Fruit fly (Drosophila melanogaster) whole organism: ENCODE data around the gene Dredd.

ENCODE experiments used
- CG8478 ChIP-seq: fragments of >200 bp; optimal IDR thresholded peaks from 2 replicates; lab custom pipeline; 2018; ENCODE audit warnings: inconsistent platforms
- EcR ChIP-seq, 2 experiments: fragments of >200 bp; optimal IDR thresholded peaks; 2 replicates each; lab custom pipeline; 2017; ENCODE audit warnings: missing biosample characterization in 2 of 2, missing genetic modification characterization in 2 of 2, missing genetic modification reagents in 2 of 2
- usp ChIP-seq: fragments of >200 bp; optimal IDR thresholded peaks from 2 replicates; lab custom pipeline; 2017; ENCODE audit warnings: missing biosample characterization, missing genetic modification characterization, mixed read lengths

- TF ChIP-seq CG8478 (lab: Kevin White, UChicago) (no peak), usp (GFP tag; lab: Kevin White, UChicago) (no peak), EcR (GFP tag; optimal IDR thresholded peaks at IDR 0.05; lab: Kevin White, UChicago) (no peak)
Measured at dm6 chrX:629239-629821, 6.0 kb downstream of the Dredd start, which contains the start of the genes RpL36 and Mybbp1A.
